Worm (Caenorhabditis elegans) whole organism, L4/young adult: Measurements from ENCODE around the gene R05G9.3.

Experiments used
- W03F9.2 ChIP-seq: fragments of 150-350 bp; optimal IDR thresholded peaks from 2 replicates; lab custom pipeline; 2014; ENCODE audit warnings: missing biosample characterization, missing genetic modification characterization
- dao-5 ChIP-seq: sonication (generic microtip); optimal IDR thresholded peaks from 2 replicates; lab custom pipeline; 2016; ENCODE audit warnings: missing genotype, missing genetic modification characterization, moderate library complexity, missing compliant biosample characterization
- him-1 ChIP-seq: sonication (generic microtip); optimal IDR thresholded peaks from 2 replicates; lab custom pipeline; 2016; ENCODE audit warnings: missing genotype, missing genetic modification reagents, missing genetic modification characterization, missing compliant biosample characterization

DNA sequence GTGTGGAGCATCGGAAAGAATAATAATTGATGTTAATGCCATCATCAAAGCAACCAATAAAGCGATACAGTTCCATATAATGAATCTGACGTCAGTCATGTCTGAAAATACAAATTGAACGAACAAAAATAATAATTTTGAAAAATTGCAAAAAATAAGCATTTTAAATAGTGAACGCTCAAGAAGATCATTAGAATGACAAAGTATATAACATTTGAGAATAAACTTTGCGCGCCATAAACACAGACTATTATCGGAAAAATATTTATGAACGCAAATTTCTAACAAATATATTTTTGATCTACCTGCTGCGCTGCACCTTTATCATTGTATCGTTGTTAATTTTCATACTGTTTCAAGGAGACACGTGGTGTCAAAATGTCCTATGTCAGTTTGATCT is at the start of gene R05G9.3:
- TF ChIP-seq W03F9.2 (tag; lab: Kevin White, UChicago) (no peak), him-1 (tag; lab: Kevin White, UChicago) (no peak), dao-5 (tag; lab: Kevin White, UChicago) (no peak)
